Worm (Caenorhabditis elegans) whole organism, mixed stage, embryonic: Measurements from ENCODE around the gene srbc-24.
"Not testable (repeated sequence)": the region's sequence is repeated elsewhere in the genome, so short reads cannot be mapped to it uniquely, and the experiment has no call there.

Source experiments
- M03D4.4 ChIP-seq: sonication (generic microtip); optimal IDR thresholded peaks from 2 replicates; lab custom pipeline; 2017; ENCODE audit warnings: mild to moderate bottlenecking, missing genetic modification characterization, missing compliant biosample characterization
- blmp-1 ChIP-seq: fragments of 150-350 bp; optimal IDR thresholded peaks from 2 replicates; lab custom pipeline; 2014; ENCODE audit warnings: missing biosample characterization, missing genetic modification characterization
- ceh-43 ChIP-seq: fragments of 200-800 bp; sonication (Bioruptor generic); optimal IDR thresholded peaks from 2 replicates; lab custom pipeline; 2018; ENCODE audit warnings: mild to moderate bottlenecking, missing genetic modification characterization, moderate library complexity, missing compliant biosample characterization
- ceh-83 ChIP-seq: fragments of 200-800 bp; sonication (Bioruptor generic); optimal IDR thresholded peaks from 2 replicates; lab custom pipeline; 2018; ENCODE audit warnings: mild to moderate bottlenecking, missing genetic modification characterization, missing compliant biosample characterization
- ces-1 ChIP-seq: fragments of 150-350 bp; optimal IDR thresholded peaks from 2 replicates; lab custom pipeline; 2014; ENCODE audit warnings: missing biosample characterization, missing genetic modification reagents, missing genetic modification characterization
- cnd-1 ChIP-seq: fragments of 200-800 bp; sonication (Bioruptor generic); optimal IDR thresholded peaks from 2 replicates; lab custom pipeline; 2018; ENCODE audit warnings: mild to moderate bottlenecking, missing genetic modification characterization, missing compliant biosample characterization
- drap-1 ChIP-seq: fragments of 200-800 bp; sonication (Bioruptor generic); optimal IDR thresholded peaks from 3 replicates; lab custom pipeline; 2018; ENCODE audit warnings: mild to moderate bottlenecking, missing genetic modification characterization, missing compliant biosample characterization
- elt-3 ChIP-seq: fragments of 150-350 bp; optimal IDR thresholded peaks from 2 replicates; lab custom pipeline; 2014; ENCODE audit warnings: missing biosample characterization, missing genetic modification characterization
- ham-2 ChIP-seq: fragments of 200-800 bp; sonication (Bioruptor generic); optimal IDR thresholded peaks from 2 replicates; lab custom pipeline; 2018; ENCODE audit warnings: mild to moderate bottlenecking, missing genetic modification characterization, missing compliant biosample characterization
- hlh-1 ChIP-seq: fragments of 150-350 bp; optimal IDR thresholded peaks from 2 replicates; lab custom pipeline; 2014; ENCODE audit warnings: missing biosample characterization, missing genetic modification reagents, missing genetic modification characterization
- lin-13 ChIP-seq: fragments of 150-350 bp; optimal IDR thresholded peaks from 2 replicates; lab custom pipeline; 2014; ENCODE audit warnings: missing biosample characterization, missing genetic modification characterization
- lin-32 ChIP-seq: fragments of 200-800 bp; sonication (Bioruptor generic); optimal IDR thresholded peaks from 2 replicates; lab custom pipeline; 2018; ENCODE audit warnings: mild to moderate bottlenecking, missing genetic modification characterization, missing compliant biosample characterization
- lsy-2 ChIP-seq: fragments of 150-350 bp; optimal IDR thresholded peaks from 2 replicates; lab custom pipeline; 2014; ENCODE audit warnings: missing biosample characterization, missing genetic modification characterization
- mab-5 ChIP-seq: fragments of 150-350 bp; optimal IDR thresholded peaks from 2 replicates; lab custom pipeline; 2014; ENCODE audit warnings: missing biosample characterization, missing genetic modification characterization
- mep-1 ChIP-seq: fragments of 150-350 bp; optimal IDR thresholded peaks from 2 replicates; lab custom pipeline; 2017; ENCODE audit warnings: missing biosample characterization, missing genetic modification reagents, missing genetic modification characterization, inconsistent platforms
- mls-2 ChIP-seq: sonication (generic microtip); optimal IDR thresholded peaks from 2 replicates; lab custom pipeline; 2016; ENCODE audit warnings: mild to moderate bottlenecking, missing genetic modification characterization, moderate library complexity, missing compliant biosample characterization
- nhr-12 ChIP-seq: fragments of 150-350 bp; optimal IDR thresholded peaks from 2 replicates; lab custom pipeline; 2014; ENCODE audit warnings: missing biosample characterization, missing genetic modification characterization
- nhr-2 ChIP-seq: fragments of 150-350 bp; optimal IDR thresholded peaks from 2 replicates; lab custom pipeline; 2014; ENCODE audit warnings: missing biosample characterization, missing genetic modification characterization
- nhr-237 ChIP-seq: fragments of 150-350 bp; optimal IDR thresholded peaks from 2 replicates; lab custom pipeline; 2014; ENCODE audit warnings: missing biosample characterization, missing genetic modification characterization
- nhr-28 ChIP-seq: fragments of 150-350 bp; optimal IDR thresholded peaks from 2 replicates; lab custom pipeline; 2014; ENCODE audit warnings: missing biosample characterization, missing genetic modification characterization
- nhr-76 ChIP-seq: sonication (generic microtip); optimal IDR thresholded peaks from 2 replicates; lab custom pipeline; 2017; ENCODE audit warnings: missing biosample characterization, missing genetic modification characterization
- sem-2 ChIP-seq: fragments of 200-800 bp; sonication (Bioruptor generic); optimal IDR thresholded peaks from 2 replicates; lab custom pipeline; 2018; ENCODE audit warnings: mild to moderate bottlenecking, missing genetic modification characterization, missing compliant biosample characterization
- snpc-4 ChIP-seq: fragments of 150-350 bp; optimal IDR thresholded peaks from 2 replicates; lab custom pipeline; 2014; ENCODE audit warnings: missing biosample characterization, missing genetic modification characterization
- sptf-1 ChIP-seq: sonication (generic microtip); optimal IDR thresholded peaks from 2 replicates; lab custom pipeline; 2017; ENCODE audit warnings: mild to moderate bottlenecking, missing genetic modification characterization, moderate library complexity, missing compliant biosample characterization
- tbx-8 ChIP-seq: fragments of 200-800 bp; sonication (Bioruptor generic); optimal IDR thresholded peaks from 2 replicates; lab custom pipeline; 2018; ENCODE audit warnings: mild to moderate bottlenecking, missing genetic modification characterization, moderate library complexity, missing compliant biosample characterization
- unc-120 ChIP-seq: sonication (generic microtip); optimal IDR thresholded peaks from 2 replicates; lab custom pipeline; 2017; ENCODE audit warnings: missing genetic modification characterization, missing compliant biosample characterization; ENCODE audit not compliant: poor library complexity, severe bottlenecking
- unc-39 ChIP-seq: fragments of 150-350 bp; optimal IDR thresholded peaks from 2 replicates; lab custom pipeline; 2014; ENCODE audit warnings: missing biosample characterization, missing genetic modification characterization
- unc-62 ChIP-seq: fragments of 150-350 bp; optimal IDR thresholded peaks from 2 replicates; lab custom pipeline; 2014; ENCODE audit warnings: missing biosample characterization, missing genetic modification reagents, missing genetic modification characterization
- ztf-11 ChIP-seq: fragments of 150-350 bp; optimal IDR thresholded peaks from 2 replicates; lab custom pipeline; 2014; ENCODE audit warnings: missing biosample characterization, missing genetic modification characterization

The srbc-24 gene

DNA sequence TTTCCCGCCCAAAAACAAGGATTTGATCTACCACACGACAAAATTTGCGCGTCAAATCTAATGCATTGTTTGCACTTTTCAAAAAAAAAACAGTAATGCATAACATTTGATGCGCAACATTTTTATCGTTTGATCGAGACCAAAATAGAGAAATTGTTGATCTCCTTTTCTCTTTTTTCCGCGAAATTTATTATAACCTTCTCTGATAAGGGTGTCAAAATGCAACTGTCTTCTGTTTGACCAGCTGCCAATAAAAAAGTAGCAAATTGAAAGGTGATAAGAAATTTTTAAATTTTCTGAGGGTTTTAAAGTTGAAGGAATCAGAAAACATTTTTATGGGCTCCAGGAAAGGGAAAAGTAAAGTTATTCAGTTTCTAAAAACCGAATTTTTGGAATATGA is 14.5 kb upstream of the srbc-24 start:
- TF ChIP-seq mab-5 (tag; lab: Kevin White, UChicago) (no peak), ceh-83 (no peak), lsy-2 (tag; lab: Kevin White, UChicago) (no peak), snpc-4 (tag; lab: Kevin White, UChicago) (no peak), drap-1 (no peak), unc-62 (no peak), M03D4.4 (no peak), blmp-1 (tag; lab: Kevin White, UChicago) (no peak), ztf-11 (tag; lab: Kevin White, UChicago) (no peak), unc-39 (no peak), lin-32 (GFP tag; lab: Kevin White, UChicago) (no peak), ceh-43 (GFP tag; lab: Kevin White, UChicago) (no peak), elt-3 (tag; lab: Kevin White, UChicago) (no peak), nhr-28 (tag; lab: Kevin White, UChicago) (no peak), nhr-76 (tag; lab: Kevin White, UChicago) (no peak), nhr-2 (tag; lab: Kevin White, UChicago) (no peak), lin-13 (tag; lab: Kevin White, UChicago) (no peak)

DNA sequence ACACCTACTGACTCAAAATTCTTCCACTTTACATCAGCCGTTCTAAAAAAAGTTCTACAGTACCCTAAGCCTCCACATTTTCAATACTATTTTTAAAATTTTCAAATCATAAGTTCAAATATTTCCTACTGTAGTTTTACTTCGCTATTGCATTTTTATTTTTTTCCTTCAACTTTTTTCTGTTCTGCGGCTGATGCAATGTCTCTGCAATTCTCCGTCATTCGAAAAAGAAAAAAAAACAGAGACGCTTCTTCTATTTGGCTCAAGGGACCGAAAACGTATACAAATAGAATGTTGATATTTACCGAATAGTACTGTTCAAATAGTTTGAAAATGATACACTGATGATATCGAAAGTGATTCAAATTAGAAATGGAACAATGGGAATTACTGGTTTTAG is 13.3 kb upstream of the srbc-24 start:
- TF ChIP-seq unc-120 (tag; lab: Kevin White, UChicago) (no peak), hlh-1 (tag; lab: Kevin White, UChicago) (no peak), nhr-237 (tag; lab: Kevin White, UChicago) (no peak), mep-1 (tag; lab: Kevin White, UChicago) (no peak), sptf-1 (tag; lab: Kevin White, UChicago) (no peak), nhr-2 (tag; lab: Kevin White, UChicago) (no peak), nhr-76 (tag; lab: Kevin White, UChicago) (no peak), blmp-1 (tag; lab: Kevin White, UChicago) (no peak), ceh-43 (GFP tag; lab: Kevin White, UChicago) (no peak), snpc-4 (tag; lab: Kevin White, UChicago) (no peak), unc-39 (no peak), ham-2 (GFP tag; lab: Kevin White, UChicago) (no peak), M03D4.4 (no peak), sem-2 (GFP tag; lab: Kevin White, UChicago) (no peak)

DNA sequence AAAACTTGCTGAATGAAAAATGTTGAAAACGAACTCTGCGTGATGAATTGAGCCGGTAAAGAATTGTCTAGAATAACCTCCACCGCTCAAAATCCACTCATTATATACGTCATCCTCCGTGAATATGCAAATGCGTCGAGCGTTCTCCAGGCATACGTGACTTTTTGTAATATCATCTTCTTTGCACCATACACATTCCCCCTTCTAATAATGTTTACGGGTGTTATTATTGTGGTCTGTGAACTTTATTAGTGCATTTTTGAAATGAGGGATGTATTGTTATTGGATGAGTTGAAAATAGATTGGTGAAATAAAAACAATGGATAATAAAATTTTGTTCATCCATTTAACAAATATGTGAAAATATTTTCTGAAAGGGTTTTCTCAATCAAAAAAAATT is 11.6 kb upstream of the srbc-24 start, which contains the start of gene F22F7.7:
TSS of gene F22F7.7 (minus strand) at position 125 of the 400 bp plus-strand sequence.
- TF ChIP-seq nhr-12 (tag; lab: Kevin White, UChicago): no peak
- no peak for TF ChIP-seq M03D4.4
- no peak for TF ChIP-seq nhr-76 (tag; lab: Kevin White, UChicago)
- no peak for TF ChIP-seq tbx-8 (GFP tag; lab: Kevin White, UChicago)
- TF ChIP-seq elt-3 (tag; lab: Kevin White, UChicago): no peak
- TF ChIP-seq cnd-1 (tag; lab: Kevin White, UChicago): no peak

DNA sequence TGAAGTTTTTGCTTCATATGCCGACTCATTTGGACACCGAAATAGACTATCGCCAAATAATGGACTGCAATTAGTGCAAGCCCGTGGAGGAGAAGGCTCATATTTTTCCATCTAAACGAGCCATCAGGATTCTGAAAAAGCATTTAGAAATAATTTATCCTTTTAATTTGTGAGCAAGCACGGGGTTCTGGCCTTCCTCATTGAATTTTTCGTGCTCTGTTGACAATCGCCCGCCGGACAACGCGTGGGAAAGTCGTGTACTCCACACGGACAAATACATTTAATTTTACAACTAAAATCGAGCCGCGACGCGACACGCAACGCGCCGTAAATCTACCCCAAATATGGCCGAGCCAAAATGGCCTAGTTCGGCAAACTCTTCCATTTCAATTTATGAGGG is 7.2 kb upstream of the srbc-24 start, which contains the start of gene F22F7.12:
TSS of gene F22F7.12 (minus strand) at position 101 of the 400 bp plus-strand sequence.
- not testable (repeated sequence) for TF ChIP-seq nhr-237, lsy-2, nhr-76 (tag; lab: Kevin White, UChicago)

DNA sequence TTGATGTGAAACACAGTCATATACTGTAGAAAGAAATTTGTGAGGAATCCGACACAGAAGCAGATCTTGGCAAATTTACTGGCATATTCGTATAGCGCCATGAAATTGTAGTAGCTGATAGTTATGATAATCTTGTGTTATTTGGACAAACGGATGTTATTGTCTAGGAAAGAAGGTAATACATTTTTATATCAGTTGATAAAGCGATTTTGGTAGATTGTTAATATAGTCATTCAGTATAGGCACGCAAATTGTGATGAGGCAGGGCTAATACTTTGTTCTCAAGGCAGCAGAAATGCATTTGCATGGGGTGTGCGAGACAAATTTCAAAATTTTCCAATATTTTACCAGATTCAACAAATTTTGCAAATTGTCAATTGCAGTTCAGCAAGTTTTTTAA is 5.5 kb upstream of the srbc-24 start, which contains the start of gene str-52:
TSS of gene str-52 (minus strand) at position 101 of the 400 bp plus-strand sequence.
- no peak for TF ChIP-seq drap-1
- no peak for TF ChIP-seq ces-1

DNA sequence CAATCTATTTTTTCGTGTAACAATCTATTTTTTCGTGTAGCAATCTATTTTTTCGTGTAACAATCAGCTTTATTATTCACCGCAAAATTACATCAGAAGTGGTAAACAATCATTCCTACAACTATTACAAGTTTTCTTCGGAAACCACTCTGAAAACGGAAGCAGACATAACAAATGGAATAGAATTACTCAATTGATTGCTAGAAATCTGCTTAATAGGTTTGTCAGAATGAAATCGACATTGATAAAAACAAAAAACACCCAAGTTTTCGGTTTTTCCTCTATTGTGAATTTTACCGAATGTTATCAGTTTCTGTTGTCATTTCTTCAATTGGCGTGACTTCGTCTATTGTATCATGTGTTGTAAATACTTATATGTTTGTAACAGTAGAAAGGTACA is 4.8 kb upstream of the srbc-24 start, which contains the start of gene srbc-20:
TSS of gene srbc-20 (plus strand) at position 301 of the 400 bp plus-strand sequence.
- TF ChIP-seq ceh-43 (GFP tag; lab: Kevin White, UChicago): no peak

DNA sequence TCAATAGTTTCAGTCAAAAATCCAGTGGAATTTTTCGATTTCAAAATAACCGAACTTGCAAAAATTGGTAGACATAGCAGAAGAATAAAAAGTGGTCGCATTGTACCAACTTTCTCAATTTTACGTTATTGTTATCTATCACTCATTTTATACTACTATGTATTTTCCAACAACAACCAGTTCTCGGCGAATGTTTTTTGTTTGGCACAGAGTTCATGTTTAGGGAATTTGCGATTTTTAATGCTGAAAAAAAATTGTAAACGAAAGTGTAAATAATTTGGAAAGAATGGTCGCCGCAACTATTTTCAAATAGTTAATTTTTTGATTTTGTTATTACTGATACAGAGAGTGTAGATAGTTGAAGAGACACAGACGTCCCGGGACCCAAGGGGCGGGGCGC is 2.1 kb upstream of the srbc-24 start, which contains the start of gene C45H4.21:
TSS of gene C45H4.21 (minus strand) at position 101 of the 400 bp plus-strand sequence.
- no peak for TF ChIP-seq mls-2 (tag; lab: Kevin White, UChicago)
- no peak for TF ChIP-seq hlh-1 (tag; lab: Kevin White, UChicago)
